Fruit fly (Drosophila melanogaster): Measurements from ENCODE around the gene Uch-L5.

Gene Uch-L5

dm6 chr3L:9487586-9487985 is 10.8 kb upstream of the Uch-L5 start, which contains the start of gene pall (continued):
- TF ChIP-seq HLH3B (GFP tag; IDR thresholded peaks at IDR 0.05) (no peak), Max (GFP tag; optimal IDR thresholded peaks at IDR 0.05) (no peak), CG8765 (GFP tag; IDR thresholded peaks at IDR 0.05) (no peak), CG14667 (GFP tag; IDR thresholded peaks at IDR 0.05) (no peak), Med (GFP tag) (peak; percentile 68), CG9727 (GFP tag; optimal IDR thresholded peaks at IDR 0.05) (no peak), CG2202 (tag; optimal IDR thresholded peaks at IDR 0.05) (no peak), Mes4 (GFP tag; optimal IDR thresholded peaks at IDR 0.05) (no peak), ab (GFP tag; optimal IDR thresholded peaks at IDR 0.05) (no peak), CG11723 (GFP tag; optimal IDR thresholded peaks at IDR 0.05) (no peak), CG14710 (tag; optimal IDR thresholded peaks at IDR 0.05) (peak; percentile 32), CG12744 (GFP tag; optimal IDR thresholded peaks at IDR 0.05) (no peak), sr (GFP tag; IDR thresholded peaks at IDR 0.05) (no peak), dmrt11E (tag; optimal IDR thresholded peaks at IDR 0.05) (no peak), stc (GFP tag; IDR thresholded peaks at IDR 0.05) (no peak), CG1792 (GFP tag; optimal IDR thresholded peaks at IDR 0.05) (no peak), CG15601 (tag; optimal IDR thresholded peaks at IDR 0.05) (peak; percentile 20), Atf3 (GFP tag; optimal IDR thresholded peaks at IDR 0.05) (no peak), CG10959 (GFP tag; IDR thresholded peaks at IDR 0.05) (no peak), trem (tag; optimal IDR thresholded peaks at IDR 0.05) (peak; percentile 60), tx (GFP tag; optimal IDR thresholded peaks at IDR 0.05) (no peak), CG8089 (GFP tag; optimal IDR thresholded peaks at IDR 0.05) (no peak), CG6854 (GFP tag; optimal IDR thresholded peaks at IDR 0.05) (peak; percentile 13), CG13624 (GFP tag; optimal IDR thresholded peaks at IDR 0.05) (no peak), CG2875 (GFP tag; optimal IDR thresholded peaks at IDR 0.05) (no peak), slou (GFP tag; optimal IDR thresholded peaks at IDR 0.05) (no peak), Fer1 (GFP tag; optimal IDR thresholded peaks at IDR 0.05) (peak; percentile 34), sisA (GFP tag; IDR thresholded peaks at IDR 0.05) (no peak), CG10543 (GFP tag; optimal IDR thresholded peaks at IDR 0.05) (no peak), mld (GFP tag; IDR thresholded peaks at IDR 0.05; ENCODE audit: partially characterized antibody) (no peak), ci (GFP tag; IDR thresholded peaks at IDR 0.05) (no peak; the same call in 2 of the 3 replicates), CG10321 (GFP tag; IDR thresholded peaks at IDR 0.05) (no peak), sens-2 (GFP tag; IDR thresholded peaks at IDR 0.05) (no peak), Atf-2 (GFP tag; optimal IDR thresholded peaks at IDR 0.05) (no peak), dpn (GFP tag; optimal IDR thresholded peaks at IDR 0.05) (no peak), CG2116 (GFP tag; optimal IDR thresholded peaks at IDR 0.05) (no peak), nerfin-2 (GFP tag; IDR thresholded peaks at IDR 0.05; ENCODE audit: partially characterized antibody) (no peak), Stat92E (GFP tag; optimal IDR thresholded peaks at IDR 0.05) (peak in 1 of 3 experiments; percentile 56), Oli (tag; optimal IDR thresholded peaks at IDR 0.05) (no peak), Tbp (GFP tag; optimal IDR thresholded peaks at IDR 0.05) (no peak), CG30403 (GFP tag; optimal IDR thresholded peaks at IDR 0.05) (no peak), Asciz (GFP tag; optimal IDR thresholded peaks at IDR 0.05) (no peak), CG17829 (tag; optimal IDR thresholded peaks at IDR 0.05) (peak; percentile 37), CG2678 (tag; optimal IDR thresholded peaks at IDR 0.05) (no peak), CG12299 (tag; optimal IDR thresholded peaks at IDR 0.05) (no peak), Neu2 (GFP tag; optimal IDR thresholded peaks at IDR 0.05; ENCODE audit: borderline replicate concordance) (no peak), Ets97D (GFP tag; optimal IDR thresholded peaks at IDR 0.05) (peak; percentile 38), CG7963 (GFP tag; IDR thresholded peaks at IDR 0.05; ENCODE audit: partially characterized antibody) (no peak), NFAT (GFP tag; IDR thresholded peaks at IDR 0.05) (no peak), hbn (GFP tag; IDR thresholded peaks at IDR 0.05; ENCODE audit: partially characterized antibody) (peak; percentile 33; the same call in 1 of the 2 replicates), Hr78 (GFP tag; optimal IDR thresholded peaks at IDR 0.05) (no peak), CTCF (GFP tag; optimal IDR thresholded peaks at IDR 0.05) (peak; percentile 63)
